Worm (Caenorhabditis elegans) whole organism, mixed stage, embryonic: ENCODE measurements around the gene Y75B12B.13.

Experiments
- bed-3 ChIP-seq: fragments of 200-800 bp; sonication (Bioruptor generic); optimal IDR thresholded peaks from 3 replicates; lab custom pipeline; 2018; ENCODE audit warnings: mild to moderate bottlenecking, missing genetic modification characterization, moderate library complexity, missing compliant biosample characterization
- blmp-1 ChIP-seq: fragments of 150-350 bp; optimal IDR thresholded peaks from 2 replicates; lab custom pipeline; 2014; ENCODE audit warnings: missing biosample characterization, missing genetic modification characterization
- ceh-39 ChIP-seq: fragments of 150-350 bp; optimal IDR thresholded peaks from 2 replicates; lab custom pipeline; 2014; ENCODE audit warnings: missing biosample characterization, missing genetic modification characterization
- ceh-43 ChIP-seq: fragments of 200-800 bp; sonication (Bioruptor generic); optimal IDR thresholded peaks from 2 replicates; lab custom pipeline; 2018; ENCODE audit warnings: mild to moderate bottlenecking, missing genetic modification characterization, moderate library complexity, missing compliant biosample characterization
- ceh-83 ChIP-seq: fragments of 200-800 bp; sonication (Bioruptor generic); optimal IDR thresholded peaks from 2 replicates; lab custom pipeline; 2018; ENCODE audit warnings: mild to moderate bottlenecking, missing genetic modification characterization, missing compliant biosample characterization
- ces-1 ChIP-seq: fragments of 150-350 bp; optimal IDR thresholded peaks from 2 replicates; lab custom pipeline; 2014; ENCODE audit warnings: missing biosample characterization, missing genetic modification reagents, missing genetic modification characterization
- cnd-1 ChIP-seq: fragments of 200-800 bp; sonication (Bioruptor generic); optimal IDR thresholded peaks from 2 replicates; lab custom pipeline; 2018; ENCODE audit warnings: mild to moderate bottlenecking, missing genetic modification characterization, missing compliant biosample characterization
- drap-1 ChIP-seq: fragments of 200-800 bp; sonication (Bioruptor generic); optimal IDR thresholded peaks from 3 replicates; lab custom pipeline; 2018; ENCODE audit warnings: mild to moderate bottlenecking, missing genetic modification characterization, missing compliant biosample characterization
- elt-1 ChIP-seq: sonication (generic microtip); optimal IDR thresholded peaks from 2 replicates; lab custom pipeline; 2017; ENCODE audit warnings: missing genetic modification characterization, mild to moderate bottlenecking, missing compliant biosample characterization, antibody characterized with exemption, moderate library complexity, borderline replicate concordance; ENCODE audit not compliant: insufficient read depth
- elt-3 ChIP-seq: fragments of 150-350 bp; optimal IDR thresholded peaks from 2 replicates; lab custom pipeline; 2014; ENCODE audit warnings: missing biosample characterization, missing genetic modification characterization
- flh-1 ChIP-seq: fragments of 200-800 bp; sonication (Bioruptor generic); optimal IDR thresholded peaks from 2 replicates; lab custom pipeline; 2018; ENCODE audit warnings: mild to moderate bottlenecking, missing genetic modification characterization, moderate library complexity, missing compliant biosample characterization
- ham-2 ChIP-seq: fragments of 200-800 bp; sonication (Bioruptor generic); optimal IDR thresholded peaks from 2 replicates; lab custom pipeline; 2018; ENCODE audit warnings: mild to moderate bottlenecking, missing genetic modification characterization, missing compliant biosample characterization
- hlh-1 ChIP-seq: fragments of 150-350 bp; optimal IDR thresholded peaks from 2 replicates; lab custom pipeline; 2014; ENCODE audit warnings: missing biosample characterization, missing genetic modification reagents, missing genetic modification characterization
- lin-13 ChIP-seq: fragments of 150-350 bp; optimal IDR thresholded peaks from 2 replicates; lab custom pipeline; 2014; ENCODE audit warnings: missing biosample characterization, missing genetic modification characterization
- lsy-2 ChIP-seq: fragments of 150-350 bp; optimal IDR thresholded peaks from 2 replicates; lab custom pipeline; 2014; ENCODE audit warnings: missing biosample characterization, missing genetic modification characterization
- mab-5 ChIP-seq: fragments of 150-350 bp; optimal IDR thresholded peaks from 2 replicates; lab custom pipeline; 2014; ENCODE audit warnings: missing biosample characterization, missing genetic modification characterization
- mep-1 ChIP-seq: fragments of 150-350 bp; optimal IDR thresholded peaks from 2 replicates; lab custom pipeline; 2017; ENCODE audit warnings: missing biosample characterization, missing genetic modification reagents, missing genetic modification characterization, inconsistent platforms
- nhr-12 ChIP-seq: fragments of 150-350 bp; optimal IDR thresholded peaks from 2 replicates; lab custom pipeline; 2014; ENCODE audit warnings: missing biosample characterization, missing genetic modification characterization
- nhr-2 ChIP-seq: fragments of 150-350 bp; optimal IDR thresholded peaks from 2 replicates; lab custom pipeline; 2014; ENCODE audit warnings: missing biosample characterization, missing genetic modification characterization
- nhr-237 ChIP-seq: fragments of 150-350 bp; optimal IDR thresholded peaks from 2 replicates; lab custom pipeline; 2014; ENCODE audit warnings: missing biosample characterization, missing genetic modification characterization
- nhr-28 ChIP-seq: fragments of 150-350 bp; optimal IDR thresholded peaks from 2 replicates; lab custom pipeline; 2014; ENCODE audit warnings: missing biosample characterization, missing genetic modification characterization
- nhr-76 ChIP-seq: sonication (generic microtip); optimal IDR thresholded peaks from 2 replicates; lab custom pipeline; 2017; ENCODE audit warnings: missing biosample characterization, missing genetic modification characterization
- pha-4 ChIP-seq: fragments of 150-350 bp; optimal IDR thresholded peaks from 2 replicates; lab custom pipeline; 2018; ENCODE audit warnings: missing biosample characterization, missing genetic modification reagents, missing genetic modification characterization
- sem-2 ChIP-seq: fragments of 200-800 bp; sonication (Bioruptor generic); optimal IDR thresholded peaks from 2 replicates; lab custom pipeline; 2018; ENCODE audit warnings: mild to moderate bottlenecking, missing genetic modification characterization, missing compliant biosample characterization
- snpc-4 ChIP-seq: fragments of 150-350 bp; optimal IDR thresholded peaks from 2 replicates; lab custom pipeline; 2014; ENCODE audit warnings: missing biosample characterization, missing genetic modification characterization
- tbx-8 ChIP-seq: fragments of 200-800 bp; sonication (Bioruptor generic); optimal IDR thresholded peaks from 2 replicates; lab custom pipeline; 2018; ENCODE audit warnings: mild to moderate bottlenecking, missing genetic modification characterization, moderate library complexity, missing compliant biosample characterization
- unc-120 ChIP-seq: sonication (generic microtip); optimal IDR thresholded peaks from 2 replicates; lab custom pipeline; 2017; ENCODE audit warnings: missing genetic modification characterization, missing compliant biosample characterization; ENCODE audit not compliant: poor library complexity, severe bottlenecking
- unc-39 ChIP-seq: fragments of 150-350 bp; optimal IDR thresholded peaks from 2 replicates; lab custom pipeline; 2014; ENCODE audit warnings: missing biosample characterization, missing genetic modification characterization
- unc-62 ChIP-seq: fragments of 150-350 bp; optimal IDR thresholded peaks from 2 replicates; lab custom pipeline; 2014; ENCODE audit warnings: missing biosample characterization, missing genetic modification reagents, missing genetic modification characterization
- zip-8 ChIP-seq: fragments of 150-350 bp; optimal IDR thresholded peaks from 2 replicates; lab custom pipeline; 2014; ENCODE audit warnings: missing biosample characterization, missing genetic modification characterization

Y75B12B.13 gene

ce11 chrV:15193909-15194308, at the start of gene Y75B12B.13:
Gene Y75B12B.13, minus strand, starts transcription at chrV:15194009.
- TF ChIP-seq ceh-39 (tag; lab: Kevin White, UChicago) = no peak
- no peak for TF ChIP-seq ces-1 (GFP tag; lab: Kevin White, UChicago)
- TF ChIP-seq nhr-12 = no peak
- TF ChIP-seq drap-1 = no peak
- TF ChIP-seq snpc-4 (tag; lab: Kevin White, UChicago) = no peak
- no peak for TF ChIP-seq ceh-83
- no peak for TF ChIP-seq nhr-28 (tag; lab: Kevin White, UChicago)
- TF ChIP-seq lsy-2 (tag; lab: Kevin White, UChicago) = no peak
- no peak for TF ChIP-seq ham-2 (GFP tag; lab: Kevin White, UChicago)
- TF ChIP-seq ceh-43 (GFP tag; lab: Kevin White, UChicago) = no peak
- no peak for TF ChIP-seq unc-120
- no peak for TF ChIP-seq elt-1 (tag; lab: Kevin White, UChicago)
- no peak for TF ChIP-seq cnd-1 (tag; lab: Kevin White, UChicago)
- TF ChIP-seq blmp-1 = no peak
- no peak for TF ChIP-seq zip-8 (tag; lab: Kevin White, UChicago)
- no peak for TF ChIP-seq flh-1 (GFP tag; lab: Kevin White, UChicago)
- no peak for TF ChIP-seq nhr-2

DNA sequence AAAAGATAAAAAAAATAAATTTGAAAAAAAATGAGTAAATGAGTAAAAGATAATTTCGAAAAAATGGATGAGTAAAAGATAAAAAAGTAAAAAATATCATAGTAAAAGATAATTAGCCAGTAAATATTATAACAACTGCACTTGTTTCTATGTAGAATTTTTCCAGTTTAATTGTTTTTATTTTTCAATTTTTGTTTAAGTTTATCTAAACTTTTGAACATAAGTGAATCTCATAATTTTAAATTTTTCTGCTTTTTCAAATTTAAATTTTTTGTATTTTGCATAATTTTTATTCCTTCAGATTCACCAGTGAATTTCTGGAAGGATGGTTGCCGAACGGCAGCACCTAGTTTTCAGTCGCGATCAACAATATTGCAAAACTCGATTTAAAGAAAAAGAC, 47.5 kb upstream of the Y75B12B.13 start, which contains the start of gene chil-12:
Gene chil-12 (plus strand): TSS at position 301 of the 400 bp plus-strand sequence.
- TF ChIP-seq ham-2 (GFP tag; lab: Kevin White, UChicago) (no peak), pha-4 (tag; lab: Kevin White, UChicago) (no peak), nhr-76 (no peak), sem-2 (GFP tag; lab: Kevin White, UChicago) (no peak), cnd-1 (tag; lab: Kevin White, UChicago) (no peak), unc-39 (no peak), mab-5 (tag; lab: Kevin White, UChicago) (no peak)

DNA sequence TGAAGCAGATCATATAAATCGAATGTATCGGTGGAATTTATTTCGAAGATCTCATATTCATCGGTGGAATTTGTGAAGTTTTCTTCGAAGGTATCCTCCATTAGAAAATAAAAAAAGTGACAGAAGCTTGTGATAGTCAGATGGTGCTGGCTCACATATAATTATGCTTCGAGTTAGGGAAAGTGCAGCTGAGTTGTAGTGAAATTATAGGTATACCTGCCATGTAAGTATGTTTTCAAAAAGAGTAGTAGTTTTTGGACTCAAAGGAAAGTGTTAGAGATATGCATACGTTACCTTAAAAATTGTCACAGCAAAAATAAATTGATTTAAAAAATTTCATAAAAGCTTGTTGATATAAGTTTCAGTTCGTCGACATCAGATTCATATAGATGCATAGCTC, 46.4 kb upstream of the Y75B12B.13 start, which contains the start of gene srw-11:
Gene srw-11 (minus strand): TSS at position 101 of the 400 bp plus-strand sequence.
- no peak for TF ChIP-seq unc-39
- TF ChIP-seq flh-1 (GFP tag; lab: Kevin White, UChicago) = no peak
- TF ChIP-seq ceh-39 (tag; lab: Kevin White, UChicago) = no peak
- no peak for TF ChIP-seq elt-1 (tag; lab: Kevin White, UChicago)
- no peak for TF ChIP-seq bed-3 (GFP tag; lab: Kevin White, UChicago)
- no peak for TF ChIP-seq zip-8 (tag; lab: Kevin White, UChicago)
- TF ChIP-seq, all 35 proteins: peak for 0

DNA sequence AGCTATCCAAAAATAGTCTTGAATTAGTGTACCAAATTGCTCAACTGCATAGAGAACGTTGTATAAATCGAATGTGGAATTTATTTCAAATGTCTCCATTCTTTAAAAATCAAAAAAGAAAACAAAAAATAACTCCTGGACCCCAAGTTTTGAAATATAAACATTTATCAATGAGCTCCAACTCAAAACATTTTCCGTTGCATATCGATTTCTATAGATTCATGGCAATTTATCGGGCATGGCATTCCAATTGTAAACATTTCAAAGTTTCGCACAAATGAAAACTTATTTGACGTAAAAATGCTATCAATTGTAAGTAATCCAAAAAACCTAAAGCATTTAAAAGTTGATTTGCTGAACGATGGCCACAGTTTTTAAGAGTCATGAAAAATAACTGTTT, 44.7 kb upstream of the Y75B12B.13 start, which contains the start of gene srw-12:
Gene srw-12 (minus strand): TSS at position 101 of the 400 bp plus-strand sequence.
- TF ChIP-seq nhr-76 = no peak
- no peak for TF ChIP-seq unc-39
- TF ChIP-seq mep-1 (tag; lab: Kevin White, UChicago) = no peak
- no peak for TF ChIP-seq cnd-1 (tag; lab: Kevin White, UChicago)
- no peak for TF ChIP-seq unc-62 (GFP tag; lab: Kevin White, UChicago)
- no peak for TF ChIP-seq nhr-12
- no peak for TF ChIP-seq bed-3 (GFP tag; lab: Kevin White, UChicago)
- TF ChIP-seq nhr-237 = no peak
- TF ChIP-seq elt-1 (tag; lab: Kevin White, UChicago) = no peak
- TF ChIP-seq ces-1 (GFP tag; lab: Kevin White, UChicago) = no peak
- no peak for TF ChIP-seq tbx-8

ce11 chrV:15235661-15236060, 41.9 kb upstream of the Y75B12B.13 start, which contains the start of gene nhr-164:
Gene nhr-164, minus strand, starts transcription at chrV:15235761.
- no peak for TF ChIP-seq sem-2 (GFP tag; lab: Kevin White, UChicago)
- no peak for TF ChIP-seq zip-8 (tag; lab: Kevin White, UChicago)
- no peak for TF ChIP-seq lin-13 (tag; lab: Kevin White, UChicago)
- TF ChIP-seq flh-1 (GFP tag; lab: Kevin White, UChicago) = no peak
- TF ChIP-seq nhr-237 = no peak
- TF ChIP-seq unc-120 = no peak
- no peak for TF ChIP-seq nhr-2
- no peak for TF ChIP-seq nhr-28 (tag; lab: Kevin White, UChicago)
- TF ChIP-seq hlh-1 (tag; lab: Kevin White, UChicago) = no peak
- TF ChIP-seq elt-3 (tag; lab: Kevin White, UChicago) = no peak
- TF ChIP-seq lsy-2 (tag; lab: Kevin White, UChicago) = no peak
